Worm (Caenorhabditis elegans): ENCODE data around the gene T22B2.2.

T22B2.2 gene

ce11 chrX:3895577-3895976, 24.6 kb upstream of the T22B2.2 start, which contains the start of gene F47F2.3:
Gene F47F2.3 (minus strand): TSS chrX:3895677.
- TF ChIP-seq skn-1 (tag; optimal IDR thresholded peaks at IDR 0.05) (no peak), nhr-237 (tag; optimal IDR thresholded peaks at IDR 0.05) (no peak), tbx-2 (tag; optimal IDR thresholded peaks at IDR 0.05) (no peak), egl-27 (tag; optimal IDR thresholded peaks at IDR 0.05) (no peak), hmg-11 (tag; optimal IDR thresholded peaks at IDR 0.05) (no peak), nhr-76 (tag; optimal IDR thresholded peaks at IDR 0.05) (no peak), ceh-16 (tag; optimal IDR thresholded peaks at IDR 0.05) (no peak), nhr-23 (tag; optimal IDR thresholded peaks at IDR 0.05) (no peak), ZK546.5 (tag; optimal IDR thresholded peaks at IDR 0.05) (no peak), elt-2 (tag; optimal IDR thresholded peaks at IDR 0.05) (no peak), mdl-1 (tag; optimal IDR thresholded peaks at IDR 0.05) (no peak), nhr-11 (tag; optimal IDR thresholded peaks at IDR 0.05) (no peak), eor-1 (tag; optimal IDR thresholded peaks at IDR 0.05) (no peak), ceh-28 (tag; optimal IDR thresholded peaks at IDR 0.05) (no peak), ama-1 (optimal IDR thresholded peaks at IDR 0.05) (no peak)

- TF ChIP-seq elt-1 (tag; optimal IDR thresholded peaks at IDR 0.05) (peak; percentile 15), sea-2 (GFP tag; optimal IDR thresholded peaks at IDR 0.05) (no peak), nfya-1 (tag; optimal IDR thresholded peaks at IDR 0.05; ENCODE audit: insufficient read depth) (peak; percentile 6), lin-15B (tag; optimal IDR thresholded peaks at IDR 0.05) (no peak)
These were observed 21.7 kb upstream of the T22B2.2 start for ce11 chrX:3898255-3899177.

- TF ChIP-seq pqm-1 (tag; optimal IDR thresholded peaks at IDR 0.05) = no peak
- no peak for TF ChIP-seq unc-39 (tag; optimal IDR thresholded peaks at IDR 0.05)
- TF ChIP-seq elt-2 (tag; optimal IDR thresholded peaks at IDR 0.05) = no peak
- TF ChIP-seq elt-3 (tag; optimal IDR thresholded peaks at IDR 0.05) = no peak
- TF ChIP-seq nhr-28 (tag; optimal IDR thresholded peaks at IDR 0.05) = no peak
- no peak for TF ChIP-seq egl-27 (tag; optimal IDR thresholded peaks at IDR 0.05)
- TF ChIP-seq ceh-82 (tag; optimal IDR thresholded peaks at IDR 0.05) = no peak
- TF ChIP-seq ama-1 (optimal IDR thresholded peaks at IDR 0.05) = no peak
- no peak for TF ChIP-seq egl-5 (tag; optimal IDR thresholded peaks at IDR 0.05)
These were observed 19.5 kb upstream of the T22B2.2 start for ce11 chrX:3900715-3901114.

- TF ChIP-seq mdl-1 (tag; optimal IDR thresholded peaks at IDR 0.05) (no peak), fkh-10 (GFP tag; optimal IDR thresholded peaks at IDR 0.05) (peak; percentile 93)
These were observed 18.8 kb upstream of the T22B2.2 start for ce11 chrX:3901389-3901788.

ce11 chrX:3904568-3904967, 15.6 kb upstream of the T22B2.2 start, which contains the start of gene sup-12:
Gene sup-12 (plus strand): TSS chrX:3904584.
- TF ChIP-seq egl-5 (tag; optimal IDR thresholded peaks at IDR 0.05) = no peak
- TF ChIP-seq nhr-12 (tag; optimal IDR thresholded peaks at IDR 0.05) = no peak
- TF ChIP-seq ztf-4 (tag; optimal IDR thresholded peaks at IDR 0.05) = no peak
- TF ChIP-seq nhr-237 (tag; optimal IDR thresholded peaks at IDR 0.05) = no peak
- no peak for TF ChIP-seq lsy-12 (tag; optimal IDR thresholded peaks at IDR 0.05)

- TF ChIP-seq skn-1 (tag; optimal IDR thresholded peaks at IDR 0.05) = no peak
- no peak for TF ChIP-seq nhr-25 (tag; optimal IDR thresholded peaks at IDR 0.05)
- TF ChIP-seq jun-1 (tag; optimal IDR thresholded peaks at IDR 0.05) = no peak
- no peak for TF ChIP-seq zag-1 (tag; optimal IDR thresholded peaks at IDR 0.05)
- no peak for TF ChIP-seq lsy-12 (tag; optimal IDR thresholded peaks at IDR 0.05)
- no peak for TF ChIP-seq aly-2 (tag; optimal IDR thresholded peaks at IDR 0.05)
- no peak for TF ChIP-seq mml-1 (tag; optimal IDR thresholded peaks at IDR 0.05)
- no peak for TF ChIP-seq elt-3 (tag; optimal IDR thresholded peaks at IDR 0.05)
- no peak for TF ChIP-seq ZK546.5 (tag; optimal IDR thresholded peaks at IDR 0.05)
These were observed 8.9 kb upstream of the T22B2.2 start, which contains the start of gene T22B2.5 for ce11 chrX:3911280-3911679. Gene T22B2.5 (minus strand): TSS chrX:3911380.
